Fruit fly (Drosophila melanogaster) whole organism, embryonic: ENCODE results near the gene yellow-e2.
A peak's percentile ranks its signal among the peaks of the same experiment; 100 is the strongest.

ENCODE experiments used
- Adf1 ChIP-seq: fragments of 200-800 bp; sonication (Bioruptor generic); IDR thresholded peaks from 2 replicates; pipeline ENCODE4 v1.3.6; 2022; ENCODE audit warnings: missing biosample characterization, missing genetic modification characterization
- Bgb ChIP-seq: fragments of 200-800 bp; sonication (Bioruptor generic); IDR thresholded peaks from 2 replicates; pipeline ENCODE4 v1.3.6; 2022; ENCODE audit warnings: missing biosample characterization, missing genetic modification characterization; ENCODE audit not compliant: partially characterized antibody
- CG10209 ChIP-seq: fragments of 200-800 bp; sonication (Bioruptor generic); optimal IDR thresholded peaks from 3 replicates; lab custom pipeline; 2017; ENCODE audit warnings: missing biosample characterization, mild to moderate bottlenecking, missing genetic modification characterization, missing genetic modification reagents
- CG1024 ChIP-seq: fragments of 200-800 bp; sonication (Bioruptor generic); IDR thresholded peaks from 2 replicates; pipeline ENCODE4 v1.3.6; 2022; ENCODE audit warnings: missing biosample characterization, missing genetic modification characterization
- CG10321 ChIP-seq: fragments of 200-800 bp; sonication (Bioruptor generic); IDR thresholded peaks from 2 replicates; pipeline ENCODE4 v1.3.6; 2022; ENCODE audit warnings: missing biosample characterization, missing genetic modification characterization
- CG12659 ChIP-seq: fragments of 200-800 bp; sonication (Bioruptor generic); optimal IDR thresholded peaks from 3 replicates; lab custom pipeline; 2017; ENCODE audit warnings: mild to moderate bottlenecking, missing biosample characterization, missing genetic modification reagents, missing genetic modification characterization
- CG16779 ChIP-seq: fragments of 200-800 bp; sonication (Bioruptor generic); IDR thresholded peaks from 2 replicates; pipeline ENCODE4 v1.3.6; 2022; ENCODE audit warnings: missing biosample characterization, missing genetic modification characterization
- CG17829 ChIP-seq: fragments of 200-800 bp; optimal IDR thresholded peaks from 2 replicates; lab custom pipeline; 2019; ENCODE audit warnings: missing biosample characterization, mild to moderate bottlenecking, missing genetic modification characterization, moderate library complexity
- CG1832 ChIP-seq: fragments of 200-800 bp; sonication (Bioruptor generic); optimal IDR thresholded peaks from 2 replicates; lab custom pipeline; 2017; ENCODE audit warnings: missing biosample characterization, mild to moderate bottlenecking, missing genetic modification characterization, inconsistent platforms
- CG31224 ChIP-seq: fragments of 200-800 bp; sonication (Bioruptor generic); IDR thresholded peaks from 2 replicates; pipeline ENCODE4 v1.3.6; 2022; ENCODE audit warnings: missing biosample characterization, missing genetic modification characterization
- CG3281 ChIP-seq: fragments of 200-800 bp; sonication (Bioruptor generic); optimal IDR thresholded peaks from 3 replicates; lab custom pipeline; 2017; ENCODE audit warnings: missing biosample characterization, mild to moderate bottlenecking, missing genetic modification characterization
- CG34376 ChIP-seq: fragments of 200-800 bp; sonication (Bioruptor generic); optimal IDR thresholded peaks from 2 replicates; lab custom pipeline; 2018; ENCODE audit warnings: missing biosample characterization, mild to moderate bottlenecking, missing genetic modification characterization
- CG4328 ChIP-seq: fragments of 200-800 bp; sonication (Bioruptor generic); optimal IDR thresholded peaks from 3 replicates; lab custom pipeline; 2017; ENCODE audit warnings: missing biosample characterization, missing genetic modification reagents, missing genetic modification characterization
- CG4854 ChIP-seq: fragments of 200-800 bp; sonication (Bioruptor generic); optimal IDR thresholded peaks from 2 replicates; lab custom pipeline; 2016; ENCODE audit warnings: missing biosample characterization, missing genetic modification characterization, inconsistent platforms
- CG6654 ChIP-seq: fragments of 200-800 bp; sonication (Bioruptor generic); optimal IDR thresholded peaks from 2 replicates; lab custom pipeline; 2017; ENCODE audit warnings: missing biosample characterization, mild to moderate bottlenecking, missing genetic modification characterization
- CG7357 ChIP-seq: fragments of 200-800 bp; sonication (Bioruptor generic); IDR thresholded peaks from 3 replicates; pipeline ENCODE4 v1.3.6; 2022; ENCODE audit warnings: missing biosample characterization, missing genetic modification characterization
- CG7839 ChIP-seq: fragments of 200-800 bp; sonication (Bioruptor generic); optimal IDR thresholded peaks from 3 replicates; lab custom pipeline; 2018; ENCODE audit warnings: missing biosample characterization, mild to moderate bottlenecking, missing genetic modification characterization, moderate library complexity
- CG7963 ChIP-seq: fragments of 200-800 bp; sonication (Bioruptor generic); IDR thresholded peaks from 3 replicates; pipeline ENCODE4 v1.3.6; 2022; ENCODE audit warnings: missing biosample characterization, missing genetic modification characterization; ENCODE audit not compliant: partially characterized antibody
- CG8290 ChIP-seq, 3 experiments: fragments of 200-800 bp; sonication (Bioruptor generic); optimal IDR thresholded peaks; 2 replicates each; lab custom pipeline; 2016 to 2019; ENCODE audit warnings: missing biosample characterization in 3 of 3, missing genetic modification characterization in 3 of 3, mild to moderate bottlenecking in 2 of 3, moderate library complexity in 1 of 3
- CG9215 ChIP-seq: fragments of 200-800 bp; sonication (Bioruptor generic); IDR thresholded peaks from 2 replicates; pipeline ENCODE4 v1.3.6; 2022; ENCODE audit warnings: missing biosample characterization, missing genetic modification characterization
- CTCF ChIP-seq: fragments of 200-800 bp; sonication (Bioruptor generic); optimal IDR thresholded peaks from 2 replicates; lab custom pipeline; 2017; ENCODE audit warnings: missing biosample characterization, mild to moderate bottlenecking, missing genetic modification characterization, moderate library complexity
- Ets97D ChIP-seq: fragments of 200-800 bp; sonication (Bioruptor generic); optimal IDR thresholded peaks from 3 replicates; lab custom pipeline; 2016; ENCODE audit warnings: missing biosample characterization, missing genetic modification characterization
- Hmr ChIP-seq: fragments of 200-800 bp; sonication (Bioruptor generic); optimal IDR thresholded peaks from 3 replicates; lab custom pipeline; 2017; ENCODE audit warnings: mild to moderate bottlenecking, missing biosample characterization, missing genetic modification reagents, missing genetic modification characterization
- Lhr ChIP-seq: fragments of 200-800 bp; sonication (Bioruptor generic); optimal IDR thresholded peaks from 3 replicates; lab custom pipeline; 2017; ENCODE audit warnings: mild to moderate bottlenecking, missing biosample characterization, missing genetic modification reagents, missing genetic modification characterization
- NC2α ChIP-seq: fragments of 200-800 bp; sonication (Bioruptor generic); optimal IDR thresholded peaks from 2 replicates; lab custom pipeline; 2016; ENCODE audit warnings: missing biosample characterization, missing genetic modification characterization
- NK7.1 ChIP-seq: fragments of 200-800 bp; sonication (Bioruptor generic); optimal IDR thresholded peaks from 3 replicates; lab custom pipeline; 2016; ENCODE audit warnings: missing biosample characterization, missing genetic modification characterization
- Nf-YB ChIP-seq: fragments of 200-800 bp; sonication (Bioruptor generic); optimal IDR thresholded peaks from 3 replicates; lab custom pipeline; 2019; ENCODE audit warnings: missing biosample characterization, mild to moderate bottlenecking, missing genetic modification characterization, moderate library complexity
- Ravus ChIP-seq: fragments of 200-800 bp; sonication (Bioruptor generic); IDR thresholded peaks from 2 replicates; pipeline ENCODE4 v1.3.6; 2022; ENCODE audit warnings: missing biosample characterization, missing genetic modification characterization
- Rfx ChIP-seq: fragments of 200-800 bp; sonication (Bioruptor generic); IDR thresholded peaks from 2 replicates; pipeline ENCODE4 v1.3.6; 2022; ENCODE audit warnings: missing biosample characterization, missing genetic modification characterization
- Side ChIP-seq: fragments of 200-800 bp; sonication (Bioruptor generic); optimal IDR thresholded peaks from 2 replicates; lab custom pipeline; 2016; ENCODE audit warnings: missing biosample characterization, missing genetic modification characterization
- ac ChIP-seq: fragments of 200-800 bp; sonication (Bioruptor generic); optimal IDR thresholded peaks from 3 replicates; lab custom pipeline; 2017; ENCODE audit warnings: missing biosample characterization, mild to moderate bottlenecking, missing genetic modification characterization
- btn ChIP-seq: fragments of 200-800 bp; sonication (Bioruptor generic); optimal IDR thresholded peaks from 2 replicates; lab custom pipeline; 2016; ENCODE audit warnings: missing biosample characterization, missing genetic modification characterization
- cas ChIP-seq: fragments of 200-800 bp; sonication (Bioruptor generic); IDR thresholded peaks from 2 replicates; pipeline ENCODE4 v1.3.6; 2022; ENCODE audit warnings: missing biosample characterization, missing genetic modification characterization
- dmrt11E ChIP-seq: fragments of 200-800 bp; sonication (Bioruptor generic); optimal IDR thresholded peaks from 3 replicates; lab custom pipeline; 2018; ENCODE audit warnings: missing biosample characterization, mild to moderate bottlenecking, missing genetic modification characterization, moderate library complexity
- emc ChIP-seq: fragments of 200-800 bp; sonication (Bioruptor generic); optimal IDR thresholded peaks from 2 replicates; lab custom pipeline; 2016; ENCODE audit warnings: missing biosample characterization, missing genetic modification characterization
- fd96Cb ChIP-seq: fragments of 200-800 bp; sonication (Bioruptor generic); optimal IDR thresholded peaks from 2 replicates; lab custom pipeline; 2018; ENCODE audit warnings: missing biosample characterization, mild to moderate bottlenecking, missing genetic modification characterization, moderate library complexity
- hbn ChIP-seq: fragments of 200-800 bp; sonication (Bioruptor generic); IDR thresholded peaks from 2 replicates; pipeline ENCODE4 v1.3.6; 2022; ENCODE audit warnings: missing biosample characterization, missing genetic modification characterization; ENCODE audit not compliant: partially characterized antibody
- hkb ChIP-seq, 2 experiments: fragments of 200-800 bp in 1 of 2; fragments of >200 bp in 1 of 2; sonication (Bioruptor generic) in 1 of 2; IDR thresholded peaks in 1 of 2; optimal IDR thresholded peaks in 1 of 2; 2 replicates each; pipeline versions ENCODE4 v1.3.6 to Lab custom; 2017 to 2022; ENCODE audit warnings: missing biosample characterization in 1 of 2, missing genetic modification characterization in 1 of 2
- kah ChIP-seq: fragments of 200-800 bp; sonication (Bioruptor generic); optimal IDR thresholded peaks from 2 replicates; lab custom pipeline; 2018; ENCODE audit warnings: missing biosample characterization, mild to moderate bottlenecking, missing genetic modification characterization
- pan ChIP-seq, 4 experiments: fragments of >200 bp in 3 of 4; fragments of 200-800 bp in 1 of 4; sonication (Bioruptor generic) in 1 of 4; optimal IDR thresholded peaks in 3 of 4; IDR thresholded peaks in 1 of 4; 2 replicates each; pipeline versions ENCODE4 v1.3.6 to Lab custom; 2017 to 2022; ENCODE audit warnings: missing biosample characterization in 2 of 4, missing genetic modification characterization in 2 of 4, mixed read lengths in 1 of 4
- pum ChIP-seq: fragments of 200-800 bp; sonication (Bioruptor generic); optimal IDR thresholded peaks from 2 replicates; lab custom pipeline; 2016; ENCODE audit warnings: missing biosample characterization, missing genetic modification characterization
- rib ChIP-seq: fragments of 200-800 bp; sonication (Bioruptor generic); IDR thresholded peaks from 2 replicates; pipeline ENCODE4 v1.3.6; 2022; ENCODE audit warnings: missing biosample characterization, missing genetic modification characterization
- ro ChIP-seq: fragments of 200-800 bp; sonication (Bioruptor generic); IDR thresholded peaks from 2 replicates; pipeline ENCODE4 v1.3.6; 2022; ENCODE audit warnings: missing biosample characterization, missing genetic modification characterization
- sima ChIP-seq: fragments of 200-800 bp; sonication (Bioruptor generic); optimal IDR thresholded peaks from 2 replicates; lab custom pipeline; 2016; ENCODE audit warnings: missing biosample characterization, missing genetic modification characterization
- sisA ChIP-seq: fragments of 200-800 bp; sonication (Bioruptor generic); IDR thresholded peaks from 2 replicates; pipeline ENCODE4 v1.3.6; 2022; ENCODE audit warnings: missing biosample characterization, missing genetic modification characterization
- zen ChIP-seq: fragments of 200-800 bp; sonication (Bioruptor generic); optimal IDR thresholded peaks from 3 replicates; lab custom pipeline; 2018; ENCODE audit warnings: missing biosample characterization, mild to moderate bottlenecking, missing genetic modification characterization, moderate library complexity

yellow-e2 gene

dm6 chr3R:13364175-13365174, 42.3 kb downstream of the yellow-e2 start, which contains the start of gene Dic1 (continued):
- TF ChIP-seq CG8290 (GFP tag; optimal IDR thresholded peaks at IDR 0.05; lab: Kevin White, UChicago) (peak; percentile 75), CG8290 (tag; optimal IDR thresholded peaks at IDR 0.05; lab: Kevin White, UChicago) (peak in 1 of 2 experiments; percentile 74), CG10209 (GFP tag; lab: Kevin White, UChicago) (peak; percentile 97), Ravus (peak; percentile 69), pum (GFP tag; lab: Kevin White, UChicago) (peak; percentile 89), kah (GFP tag; lab: Kevin White, UChicago) (peak; percentile 93), Rfx (GFP tag; lab: Robert Waterston, UW) (peak; percentile 93), CG31224 (GFP tag; lab: Robert Waterston, UW) (peak; percentile 86), sima (peak; percentile 59), Nf-YB (GFP tag; lab: Kevin White, UChicago) (peak; percentile 86), Bgb (GFP tag; lab: Robert Waterston, UW) (peak; percentile 68; the same call in 1 of the 2 replicates), sisA (peak; percentile 92), ro (GFP tag; lab: Robert Waterston, UW) (peak; percentile 74), dmrt11E (peak; percentile 90), CG4854 (GFP tag; lab: Kevin White, UChicago) (peak; percentile 87), emc (GFP tag; lab: Kevin White, UChicago) (peak; percentile 84), hbn (no peak), btn (GFP tag; lab: Kevin White, UChicago) (peak; percentile 74), NC2α (peak; percentile 78), hkb (optimal IDR thresholded peaks at IDR 0.05; lab: Kevin White, UChicago) (no peak), hkb (GFP tag; IDR thresholded peaks at IDR 0.05; lab: Robert Waterston, UW) (peak; percentile 96), Adf1 (GFP tag; lab: Robert Waterston, UW) (peak; percentile 73), Hmr (GFP tag; lab: Kevin White, UChicago) (peak; percentile 98), CG1024 (peak; percentile 77), CTCF (peak; percentile 63), CG1832 (GFP tag; lab: Kevin White, UChicago) (peak; percentile 53), CG7839 (tag; lab: Kevin White, UChicago) (peak; percentile 98), CG16779 (GFP tag; lab: Robert Waterston, UW) (peak; percentile 65; the same call in 1 of the 2 replicates), ac (GFP tag; lab: Kevin White, UChicago) (peak; percentile 74), zen (tag; lab: Kevin White, UChicago) (peak; percentile 93), fd96Cb (tag; lab: Kevin White, UChicago) (peak; percentile 98), rib (GFP tag; lab: Robert Waterston, UW) (peak; percentile 79), pan (optimal IDR thresholded peaks at IDR 0.05; lab: Kevin White, UChicago) (no peak), pan (GFP tag; optimal IDR thresholded peaks at IDR 0.05 in 1 of 2, IDR thresholded peaks at IDR 0.05 in 1 of 2) (peak in 1 of 2 experiments; percentile 93), Ets97D (GFP tag; lab: Kevin White, UChicago) (peak; percentile 65), Lhr (peak; percentile 79), CG7357 (GFP tag; lab: Robert Waterston, UW) (peak; percentile 85), CG34376 (GFP tag; lab: Kevin White, UChicago) (peak; percentile 91), NK7.1 (peak; percentile 79), CG12659 (GFP tag; lab: Kevin White, UChicago) (peak; percentile 99), CG6654 (GFP tag; lab: Kevin White, UChicago) (peak; percentile 90), cas (peak; percentile 70), CG4328 (GFP tag; lab: Kevin White, UChicago) (peak; percentile 96), CG17829 (tag; lab: Kevin White, UChicago) (peak; percentile 94), CG7963 (GFP tag; lab: Robert Waterston, UW) (no peak; the same call in 2 of the 3 replicates), CG9215 (GFP tag; lab: Robert Waterston, UW) (peak; percentile 92), Side (GFP tag; lab: Kevin White, UChicago) (peak; percentile 76), CG3281 (GFP tag; lab: Kevin White, UChicago) (peak; percentile 99), CG10321 (peak; percentile 30; the same call in 1 of the 2 replicates)
